Fruit fly (Drosophila melanogaster): ENCODE data around the gene CG32985.

- TF ChIP-seq CG8478 (optimal IDR thresholded peaks at IDR 0.05) (no peak), CTCF (optimal IDR thresholded peaks at IDR 0.05) (no peak)
These were observed 29.2 kb downstream of the CG32985 start, which contains the start of gene CG9555 for dm6 chr2L:8991583-8991982.

All from S2 (cell line).